Fruit fly (Drosophila melanogaster): ENCODE measurements around the gene CG6843.

- TF ChIP-seq EcR (GFP tag; optimal IDR thresholded peaks at IDR 0.05) (no peak), usp (GFP tag; optimal IDR thresholded peaks at IDR 0.05) (no peak), pan (optimal IDR thresholded peaks at IDR 0.05) (no peak), CG8478 (optimal IDR thresholded peaks at IDR 0.05) (no peak), psq (optimal IDR thresholded peaks at IDR 0.05) (no peak), Dll (optimal IDR thresholded peaks at IDR 0.05) (no peak)
These were observed 33.9 kb upstream of the CG6843 start, which contains the start of gene Dysb for dm6 chr3L:18867521-18867920.
